Fruit fly (Drosophila melanogaster) whole organism, adult: ENCODE data around the gene CG4281.

ENCODE experiments used
- CG11617 ChIP-seq: fragments of 200-800 bp; sonication (Bioruptor generic); optimal IDR thresholded peaks from 2 replicates; lab custom pipeline; 2017; ENCODE audit warnings: mild to moderate bottlenecking, missing biosample characterization, missing genetic modification reagents, missing genetic modification characterization
- CG12768 ChIP-seq: fragments of 200-800 bp; sonication (Bioruptor generic); optimal IDR thresholded peaks from 2 replicates; lab custom pipeline; 2017; ENCODE audit warnings: missing biosample characterization, missing genetic modification characterization, mild to moderate bottlenecking, moderate library complexity, missing genetic modification reagents
- CG14711 ChIP-seq: fragments of 200-800 bp; sonication (Bioruptor generic); optimal IDR thresholded peaks from 2 replicates; lab custom pipeline; 2018; ENCODE audit warnings: missing biosample characterization, mild to moderate bottlenecking, missing genetic modification characterization, moderate library complexity
- CG1620 ChIP-seq: fragments of 200-800 bp; sonication (Bioruptor generic); optimal IDR thresholded peaks from 2 replicates; lab custom pipeline; 2016; ENCODE audit warnings: missing biosample characterization, missing genetic modification characterization
- CG33017 ChIP-seq: fragments of 200-800 bp; sonication (Bioruptor generic); optimal IDR thresholded peaks from 2 replicates; lab custom pipeline; 2018; ENCODE audit warnings: missing biosample characterization, mild to moderate bottlenecking, missing genetic modification characterization, moderate library complexity
- CG5204 ChIP-seq: fragments of 200-800 bp; sonication (Bioruptor generic); optimal IDR thresholded peaks from 2 replicates; lab custom pipeline; 2016; ENCODE audit warnings: missing biosample characterization, missing genetic modification characterization
- CG7045 ChIP-seq: fragments of 200-800 bp; sonication (Bioruptor generic); optimal IDR thresholded peaks from 2 replicates; lab custom pipeline; 2017; ENCODE audit warnings: missing biosample characterization, mild to moderate bottlenecking, missing genetic modification characterization
- CG7101 ChIP-seq: fragments of 200-800 bp; sonication (Bioruptor generic); optimal IDR thresholded peaks from 2 replicates; lab custom pipeline; 2018; ENCODE audit warnings: missing biosample characterization, mild to moderate bottlenecking, missing genetic modification characterization, moderate library complexity
- Clk ChIP-seq: fragments of 200-800 bp; sonication (Bioruptor generic); optimal IDR thresholded peaks from 2 replicates; lab custom pipeline; 2017; ENCODE audit warnings: missing biosample characterization, missing genetic modification characterization
- Crg-1 ChIP-seq: fragments of 200-800 bp; sonication (Bioruptor generic); optimal IDR thresholded peaks from 2 replicates; lab custom pipeline; 2016; ENCODE audit warnings: missing biosample characterization, missing genetic modification characterization
- Hr96 ChIP-seq: fragments of 200-800 bp; sonication (Bioruptor generic); optimal IDR thresholded peaks from 2 replicates; lab custom pipeline; 2016; ENCODE audit warnings: missing biosample characterization, missing genetic modification characterization
- Mnt ChIP-seq: fragments of 200-800 bp; sonication (Bioruptor generic); optimal IDR thresholded peaks from 2 replicates; lab custom pipeline; 2016; ENCODE audit warnings: missing biosample characterization, mild to moderate bottlenecking, missing genetic modification characterization
- bab1 ChIP-seq: fragments of 200-800 bp; sonication (Bioruptor generic); optimal IDR thresholded peaks from 3 replicates; lab custom pipeline; 2019; ENCODE audit warnings: missing biosample characterization, mild to moderate bottlenecking, missing genetic modification characterization, moderate library complexity
- cic ChIP-seq: fragments of 200-800 bp; sonication (Bioruptor generic); optimal IDR thresholded peaks from 2 replicates; lab custom pipeline; 2017; ENCODE audit warnings: missing biosample characterization, mild to moderate bottlenecking, missing genetic modification characterization, moderate library complexity
- cnc ChIP-seq, 2 experiments: fragments of >200 bp; optimal IDR thresholded peaks; 2 replicates each; lab custom pipeline; 2017
- kay ChIP-seq: fragments of 200-800 bp; sonication (Bioruptor generic); peaks from one replicate; lab custom pipeline; 2016; ENCODE audit warnings: missing biosample characterization, missing genetic modification characterization, borderline replicate concordance
- ovo ChIP-seq: fragments of 200-800 bp; sonication (Bioruptor generic); optimal IDR thresholded peaks from 2 replicates; lab custom pipeline; 2016; ENCODE audit warnings: missing biosample characterization, missing genetic modification characterization
- pad ChIP-seq: fragments of 200-800 bp; sonication (Bioruptor generic); optimal IDR thresholded peaks from 3 replicates; lab custom pipeline; 2017; ENCODE audit warnings: missing biosample characterization, missing genetic modification characterization, mild to moderate bottlenecking, moderate library complexity, missing genetic modification reagents
- tj ChIP-seq: fragments of 200-800 bp; sonication (Bioruptor generic); optimal IDR thresholded peaks from 3 replicates; lab custom pipeline; 2017; ENCODE audit warnings: missing biosample characterization, mild to moderate bottlenecking, missing genetic modification characterization, moderate library complexity
- toe ChIP-seq: fragments of 200-800 bp; sonication (Bioruptor generic); optimal IDR thresholded peaks from 2 replicates; lab custom pipeline; 2016; ENCODE audit warnings: missing biosample characterization, missing genetic modification characterization

Gene CG4281

DNA sequence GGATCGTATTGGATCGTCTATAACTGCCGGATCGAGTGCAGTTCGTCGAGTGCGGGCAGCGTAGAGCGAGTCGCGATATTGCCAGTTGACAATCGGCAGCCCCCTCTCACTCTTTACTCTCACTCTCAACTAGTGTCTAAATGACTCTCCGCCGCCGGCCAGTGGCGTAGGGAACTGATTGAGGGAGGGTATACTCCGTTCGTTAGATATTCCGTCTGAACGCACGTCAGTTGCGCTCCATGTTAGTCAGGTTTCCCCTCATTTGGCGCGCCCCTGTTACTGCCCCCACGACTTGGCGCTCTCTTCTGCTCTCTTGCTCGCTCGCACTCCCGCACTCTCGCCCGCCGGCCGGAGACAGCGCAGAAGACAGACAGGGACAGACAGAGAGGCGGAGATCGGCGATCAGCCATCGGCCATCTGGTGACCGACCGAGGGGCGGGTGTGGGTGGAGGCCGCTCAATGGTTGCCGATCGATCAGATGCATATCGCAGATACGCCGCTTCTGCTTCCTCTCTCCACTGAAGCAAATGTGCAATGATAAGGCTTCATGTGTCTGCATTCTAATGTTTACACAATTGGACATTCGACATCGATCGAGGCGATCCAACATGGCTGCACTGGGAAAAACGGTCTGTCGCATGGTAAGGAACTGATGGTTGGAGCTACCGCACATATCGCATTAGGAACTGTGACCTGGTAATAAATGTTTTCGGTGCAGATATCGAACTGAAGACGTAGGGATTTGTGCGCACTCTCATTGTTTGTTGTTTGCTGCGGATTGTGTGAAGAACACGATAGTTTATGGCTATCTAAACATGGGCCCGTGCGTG, 14.7 kb downstream of the CG4281 start, which contains the start of gene moody:
moody (minus strand) TSS at position 51 of the 830 bp plus-strand sequence.
- TF ChIP-seq CG11617 (peak; percentile 97), CG14711 (tag; lab: Kevin White, UChicago) (peak; percentile 93), toe (GFP tag; lab: Kevin White, UChicago) (peak; percentile 93), CG12768 (peak; percentile 97), CG33017 (tag; lab: Kevin White, UChicago) (peak; percentile 95), tj (peak; percentile 92), pad (GFP tag; lab: Kevin White, UChicago) (peak; percentile 97), Mnt (GFP tag; lab: Kevin White, UChicago) (peak; percentile 96), cnc (optimal IDR thresholded peaks at IDR 0.05; lab: Kevin White, UChicago) (no peak), cic (peak; percentile 92), bab1 (GFP tag; lab: Kevin White, UChicago) (peak; percentile 99), Crg-1 (GFP tag; lab: Kevin White, UChicago) (peak; percentile 98), CG5204 (GFP tag; lab: Kevin White, UChicago) (peak; percentile 96), ovo (peak; percentile 94), CG7045 (GFP tag; lab: Kevin White, UChicago) (peak; percentile 93), Clk (GFP tag; lab: Kevin White, UChicago) (peak; percentile 94), kay (no peak), CG1620 (GFP tag; lab: Kevin White, UChicago) (peak; percentile 99), Hr96 (peak; percentile 99), CG7101 (peak; percentile 98)

- TF ChIP-seq bab1 (GFP tag; lab: Kevin White, UChicago) (no peak), CG14711 (tag; lab: Kevin White, UChicago) (no peak), Crg-1 (GFP tag; lab: Kevin White, UChicago) (no peak), Hr96 (no peak), Clk (GFP tag; lab: Kevin White, UChicago) (no peak), cic (peak; percentile 53), CG7101 (no peak), CG11617 (no peak), kay (peak; percentile 70), Mnt (GFP tag; lab: Kevin White, UChicago) (peak; percentile 51), pad (GFP tag; lab: Kevin White, UChicago) (peak; percentile 19), CG1620 (GFP tag; lab: Kevin White, UChicago) (no peak), cnc (optimal IDR thresholded peaks at IDR 0.05; lab: Kevin White, UChicago) (no peak), ovo (no peak), tj (no peak), toe (GFP tag; lab: Kevin White, UChicago) (no peak), CG12768 (peak; percentile 27), CG33017 (tag; lab: Kevin White, UChicago) (no peak), CG7045 (GFP tag; lab: Kevin White, UChicago) (no peak), CG5204 (GFP tag; lab: Kevin White, UChicago) (no peak)
Measured at dm6 chrX:2048778-2049686, 15.9 kb downstream of the CG4281 start.

DNA sequence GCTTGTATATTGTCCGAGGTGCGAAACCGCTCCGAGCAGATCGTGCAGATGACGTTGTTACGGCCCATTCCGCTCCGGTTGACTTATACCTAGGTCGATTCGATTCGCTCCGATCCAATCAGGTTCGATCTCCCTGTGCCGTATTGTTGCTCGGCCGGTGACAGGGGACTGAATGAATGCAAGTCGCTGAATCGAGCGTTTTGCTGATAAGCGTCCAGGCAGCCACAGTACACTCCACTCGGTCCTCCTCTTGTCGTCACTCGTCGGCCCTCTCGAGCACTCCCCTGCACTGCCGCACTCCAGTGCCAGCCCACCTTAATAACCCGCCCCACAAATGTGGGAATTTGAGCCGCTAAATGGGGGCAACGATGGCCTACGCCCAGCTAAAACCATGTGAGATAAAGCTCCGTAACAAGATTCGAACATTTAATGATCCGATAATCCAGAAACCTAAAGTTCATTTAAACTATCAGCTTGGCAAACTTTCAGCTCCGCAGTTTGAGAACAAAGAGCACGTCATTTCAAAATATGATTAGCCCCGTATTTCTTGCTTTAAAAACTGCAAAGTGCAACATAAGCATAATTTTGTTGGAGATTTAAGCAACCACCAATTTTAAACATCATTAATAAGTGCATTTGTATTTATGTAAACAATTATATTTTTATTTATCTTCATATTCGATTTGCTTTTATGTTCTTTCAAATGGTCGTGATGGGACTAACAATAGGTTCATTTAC, 21.1 kb downstream of the CG4281 start, which contains the start of gene CG4325:
CG4325 (minus strand) TSS at position 159 of the 738 bp plus-strand sequence.
- no peak for TF ChIP-seq CG1620 (GFP tag; lab: Kevin White, UChicago)
- peak; percentile 91 for TF ChIP-seq tj
- peak; percentile 76 for TF ChIP-seq cic
- peak; percentile 19 for TF ChIP-seq Mnt (GFP tag; lab: Kevin White, UChicago)
- peak; percentile 7 for TF ChIP-seq pad (GFP tag; lab: Kevin White, UChicago)

- no peak for TF ChIP-seq kay
- no peak for TF ChIP-seq bab1 (GFP tag; lab: Kevin White, UChicago)
- TF ChIP-seq ovo = peak; percentile 49
- no peak for TF ChIP-seq CG12768
- peak; percentile 63 for TF ChIP-seq cic
- TF ChIP-seq pad (GFP tag; lab: Kevin White, UChicago) = peak; percentile 25
- no peak for TF ChIP-seq CG5204 (GFP tag; lab: Kevin White, UChicago)
- TF ChIP-seq Hr96 = peak; percentile 10
- TF ChIP-seq Mnt (GFP tag; lab: Kevin White, UChicago) = peak; percentile 46
- TF ChIP-seq Clk (GFP tag; lab: Kevin White, UChicago) = no peak
- TF ChIP-seq CG1620 (GFP tag; lab: Kevin White, UChicago) = peak; percentile 5
- TF ChIP-seq Crg-1 (GFP tag; lab: Kevin White, UChicago) = peak; percentile 16
- no peak for TF ChIP-seq tj
- TF ChIP-seq toe (GFP tag; lab: Kevin White, UChicago) = peak; percentile 27
- peak; percentile 1 for TF ChIP-seq CG33017 (tag; lab: Kevin White, UChicago)
- TF ChIP-seq cnc (optimal IDR thresholded peaks at IDR 0.05; lab: Kevin White, UChicago) = no peak
- peak; percentile 53 for TF ChIP-seq CG14711 (tag; lab: Kevin White, UChicago)
- no peak for TF ChIP-seq CG7045 (GFP tag; lab: Kevin White, UChicago)
Measured at dm6 chrX:2041981-2042847, 22.7 kb downstream of the CG4281 start, which contains the start of the genes Actn and usp. Gene Actn (minus strand): TSS chrX:2042311. Gene usp (minus strand): TSS chrX:2042311.
